Fruit fly (Drosophila melanogaster): ENCODE measurements around the gene AANATL2.

Gene AANATL2

dm6 chr2L:6255488-6255887 lies at the start of gene AANATL2:
Gene AANATL2, plus strand, starts transcription at chr2L:6255859.
- TF ChIP-seq CG17801 (GFP tag; optimal IDR thresholded peaks at IDR 0.05; ENCODE audit: partially characterized antibody) = no peak

- no peak for TF ChIP-seq CG17801 (GFP tag; optimal IDR thresholded peaks at IDR 0.05; ENCODE audit: partially characterized antibody)
Measured at dm6 chr2L:6210818-6211217, 44.8 kb upstream of the AANATL2 start.

dm6 chr2L:6211555-6211954 lies 44.1 kb upstream of the AANATL2 start:
- no peak for TF ChIP-seq CG17801 (GFP tag; optimal IDR thresholded peaks at IDR 0.05; ENCODE audit: partially characterized antibody)

dm6 chr2L:6213505-6213904 lies 42.2 kb upstream of the AANATL2 start:
- TF ChIP-seq CG17801 (GFP tag; optimal IDR thresholded peaks at IDR 0.05; ENCODE audit: partially characterized antibody) = no peak

- no peak for TF ChIP-seq CG17801 (GFP tag; optimal IDR thresholded peaks at IDR 0.05; ENCODE audit: partially characterized antibody)
Measured at dm6 chr2L:6215897-6216296, 39.8 kb upstream of the AANATL2 start.

dm6 chr2L:6218669-6219406 lies 36.8 kb upstream of the AANATL2 start:
- TF ChIP-seq CG17801 (GFP tag; optimal IDR thresholded peaks at IDR 0.05; ENCODE audit: partially characterized antibody) = no peak

- no peak for TF ChIP-seq CG17801 (GFP tag; optimal IDR thresholded peaks at IDR 0.05; ENCODE audit: partially characterized antibody)
Measured at dm6 chr2L:6220966-6221365, 34.7 kb upstream of the AANATL2 start.

dm6 chr2L:6224202-6224601 lies 31.5 kb upstream of the AANATL2 start:
- no peak for TF ChIP-seq CG17801 (GFP tag; optimal IDR thresholded peaks at IDR 0.05; ENCODE audit: partially characterized antibody)

dm6 chr2L:6224803-6225202 lies 30.9 kb upstream of the AANATL2 start, which contains the start of gene Ugt37B1:
Gene Ugt37B1, plus strand, starts transcription at chr2L:6225048.
- TF ChIP-seq CG17801 (GFP tag; optimal IDR thresholded peaks at IDR 0.05; ENCODE audit: partially characterized antibody) = no peak

dm6 chr2L:6228532-6228931 lies 27.1 kb upstream of the AANATL2 start:
- TF ChIP-seq CG17801 (GFP tag; optimal IDR thresholded peaks at IDR 0.05; ENCODE audit: partially characterized antibody) = no peak

- no peak for TF ChIP-seq CG17801 (GFP tag; optimal IDR thresholded peaks at IDR 0.05; ENCODE audit: partially characterized antibody)
Measured at dm6 chr2L:6229181-6229755, 26.4 kb upstream of the AANATL2 start.

- no peak for TF ChIP-seq CG17801 (GFP tag; optimal IDR thresholded peaks at IDR 0.05; ENCODE audit: partially characterized antibody)
Measured at dm6 chr2L:6236426-6236825, 19.2 kb upstream of the AANATL2 start.

- TF ChIP-seq CG17801 (GFP tag; optimal IDR thresholded peaks at IDR 0.05; ENCODE audit: partially characterized antibody) = no peak
Measured at dm6 chr2L:6239286-6239685, 16.4 kb upstream of the AANATL2 start.

- TF ChIP-seq CG17801 (GFP tag; optimal IDR thresholded peaks at IDR 0.05; ENCODE audit: partially characterized antibody) = no peak
Measured at dm6 chr2L:6241037-6241436, 14.6 kb upstream of the AANATL2 start.

dm6 chr2L:6242026-6242425 lies 13.6 kb upstream of the AANATL2 start:
- TF ChIP-seq CG17801 (GFP tag; optimal IDR thresholded peaks at IDR 0.05; ENCODE audit: partially characterized antibody) = no peak

dm6 chr2L:6249421-6249820 lies 6.2 kb upstream of the AANATL2 start:
- TF ChIP-seq CG17801 (GFP tag; optimal IDR thresholded peaks at IDR 0.05; ENCODE audit: partially characterized antibody) = no peak
